Worm (Caenorhabditis elegans) whole organism, L3 larva: ENCODE measurements around the gene lin-42.

Experiments
- aly-2 ChIP-seq: fragments of 150-350 bp; optimal IDR thresholded peaks from 2 replicates; lab custom pipeline; 2014; ENCODE audit warnings: missing biosample characterization, missing genetic modification characterization
- ama-1 ChIP-seq: fragments of 150-350 bp; optimal IDR thresholded peaks from 2 replicates; lab custom pipeline; 2018
- ceh-16 ChIP-seq: sonication (generic microtip); optimal IDR thresholded peaks from 2 replicates; lab custom pipeline; 2017; ENCODE audit warnings: missing biosample characterization, missing genetic modification characterization
- ceh-28 ChIP-seq: fragments of 150-350 bp; optimal IDR thresholded peaks from 2 replicates; lab custom pipeline; 2014; ENCODE audit warnings: missing biosample characterization, missing genetic modification reagents, missing genetic modification characterization
- ceh-82 ChIP-seq: fragments of 150-350 bp; optimal IDR thresholded peaks from 2 replicates; lab custom pipeline; 2014; ENCODE audit warnings: missing biosample characterization, missing genetic modification characterization
- egl-27 ChIP-seq: sonication (generic microtip); optimal IDR thresholded peaks from 4 replicates; lab custom pipeline; 2017; ENCODE audit warnings: missing biosample characterization, missing genetic modification reagents, missing genetic modification characterization
- elt-1 ChIP-seq: fragments of 150-350 bp; optimal IDR thresholded peaks from 2 replicates; lab custom pipeline; 2014; ENCODE audit warnings: missing biosample characterization, missing genetic modification characterization
- elt-2 ChIP-seq: sonication (generic microtip); optimal IDR thresholded peaks from 2 replicates; lab custom pipeline; 2016; ENCODE audit warnings: missing genetic modification reagents, mild to moderate bottlenecking, missing genetic modification characterization, missing compliant biosample characterization
- elt-3 ChIP-seq, 3 experiments: fragments of 150-350 bp in 1 of 3; sonication (generic microtip) in 2 of 3; optimal IDR thresholded peaks; 2 replicates in 2 of 3; 4 replicates in 1 of 3; lab custom pipeline; 2014 to 2017; ENCODE audit warnings: missing biosample characterization in 3 of 3, missing genetic modification characterization in 3 of 3
- eor-1 ChIP-seq, 2 experiments: fragments of 150-350 bp; optimal IDR thresholded peaks; 2 replicates each; lab custom pipeline; 2014 to 2018; ENCODE audit warnings: missing biosample characterization in 2 of 2, missing genetic modification characterization in 2 of 2
- fkh-10 ChIP-seq: sonication (generic microtip); optimal IDR thresholded peaks from 2 replicates; lab custom pipeline; 2017; ENCODE audit warnings: missing biosample characterization, missing genetic modification reagents, missing genetic modification characterization
- fkh-2 ChIP-seq: fragments of 150-350 bp; optimal IDR thresholded peaks from 2 replicates; lab custom pipeline; 2014; ENCODE audit warnings: missing biosample characterization, missing genetic modification reagents, missing genetic modification characterization
- hmg-11 ChIP-seq: sonication (generic microtip); optimal IDR thresholded peaks from 2 replicates; lab custom pipeline; 2016; ENCODE audit warnings: missing genetic modification characterization, missing compliant biosample characterization
- jun-1 ChIP-seq: fragments of 150-350 bp; optimal IDR thresholded peaks from 2 replicates; lab custom pipeline; 2014; ENCODE audit warnings: missing biosample characterization, missing genetic modification reagents, missing genetic modification characterization
- lin-15B ChIP-seq: fragments of 150-350 bp; optimal IDR thresholded peaks from 2 replicates; lab custom pipeline; 2014; ENCODE audit warnings: missing biosample characterization, missing genetic modification characterization
- lsy-12 ChIP-seq: sonication (generic microtip); optimal IDR thresholded peaks from 2 replicates; lab custom pipeline; 2016; ENCODE audit warnings: mild to moderate bottlenecking, missing genetic modification characterization, missing compliant biosample characterization
- mdl-1 ChIP-seq: fragments of 150-350 bp; optimal IDR thresholded peaks from 2 replicates; lab custom pipeline; 2014; ENCODE audit warnings: missing biosample characterization, missing genetic modification characterization
- mml-1 ChIP-seq: fragments of 150-350 bp; sonication (generic microtip); optimal IDR thresholded peaks from 3 replicates; lab custom pipeline; 2014; ENCODE audit warnings: missing biosample characterization, missing genetic modification characterization
- nhr-12 ChIP-seq: fragments of 150-350 bp; optimal IDR thresholded peaks from 2 replicates; lab custom pipeline; 2014; ENCODE audit warnings: missing biosample characterization, missing genetic modification characterization
- nhr-23 ChIP-seq: fragments of 150-350 bp; optimal IDR thresholded peaks from 2 replicates; lab custom pipeline; 2014; ENCODE audit warnings: missing biosample characterization, missing genetic modification reagents, missing genetic modification characterization
- nhr-25 ChIP-seq: sonication (generic microtip); optimal IDR thresholded peaks from 2 replicates; lab custom pipeline; 2017; ENCODE audit warnings: missing biosample characterization, missing genetic modification characterization
- nhr-28 ChIP-seq: fragments of 150-350 bp; optimal IDR thresholded peaks from 2 replicates; lab custom pipeline; 2014; ENCODE audit warnings: missing biosample characterization, missing genetic modification characterization
- nhr-43 ChIP-seq: sonication (generic microtip); optimal IDR thresholded peaks from 2 replicates; lab custom pipeline; 2016; ENCODE audit warnings: mild to moderate bottlenecking, missing genetic modification characterization, missing compliant biosample characterization; ENCODE audit not compliant: poor library complexity, severe bottlenecking
- nhr-67 ChIP-seq: fragments of 150-350 bp; optimal IDR thresholded peaks from 2 replicates; lab custom pipeline; 2014; ENCODE audit warnings: missing biosample characterization, missing genetic modification characterization
- nhr-76 ChIP-seq: fragments of 150-350 bp; sonication (generic microtip); optimal IDR thresholded peaks from 5 replicates; lab custom pipeline; 2014; ENCODE audit warnings: missing biosample characterization, missing genetic modification characterization
- nhr-77 ChIP-seq: fragments of 150-350 bp; optimal IDR thresholded peaks from 2 replicates; lab custom pipeline; 2014; ENCODE audit warnings: missing biosample characterization, missing genetic modification characterization
- pha-4 ChIP-seq: fragments of 150-350 bp; optimal IDR thresholded peaks from 2 replicates; lab custom pipeline; 2014; ENCODE audit warnings: missing biosample characterization, missing genetic modification reagents, missing genetic modification characterization
- pqm-1 ChIP-seq: fragments of 150-350 bp; optimal IDR thresholded peaks from 2 replicates; lab custom pipeline; 2017; ENCODE audit warnings: missing biosample characterization, missing genetic modification characterization, inconsistent platforms
- sea-2 ChIP-seq: fragments of 150-350 bp; sonication (generic microtip); optimal IDR thresholded peaks from 4 replicates; lab custom pipeline; 2014; ENCODE audit warnings: missing biosample characterization, missing genetic modification reagents, missing genetic modification characterization
- skn-1 ChIP-seq: fragments of 150-350 bp; optimal IDR thresholded peaks from 2 replicates; lab custom pipeline; 2014; ENCODE audit warnings: missing biosample characterization, missing genetic modification characterization
- snpc-4 ChIP-seq: fragments of 150-350 bp; optimal IDR thresholded peaks from 2 replicates; lab custom pipeline; 2014; ENCODE audit warnings: missing biosample characterization, missing genetic modification characterization
- unc-39 ChIP-seq: sonication (generic microtip); optimal IDR thresholded peaks from 4 replicates; lab custom pipeline; 2017; ENCODE audit warnings: missing biosample characterization, missing genetic modification characterization
- unc-62 ChIP-seq: fragments of 150-350 bp; sonication (generic microtip); optimal IDR thresholded peaks from 4 replicates; lab custom pipeline; 2014; ENCODE audit warnings: missing biosample characterization, missing genetic modification reagents, missing genetic modification characterization
- zag-1 ChIP-seq: fragments of 150-350 bp; optimal IDR thresholded peaks from 2 replicates; lab custom pipeline; 2014; ENCODE audit warnings: missing biosample characterization, missing genetic modification characterization
- ztf-11 ChIP-seq: fragments of 150-350 bp; optimal IDR thresholded peaks from 2 replicates; lab custom pipeline; 2014; ENCODE audit warnings: missing biosample characterization, missing genetic modification characterization
- ztf-4 ChIP-seq: fragments of 150-350 bp; optimal IDR thresholded peaks from 2 replicates; lab custom pipeline; 2014; ENCODE audit warnings: missing biosample characterization, missing genetic modification characterization

lin-42 gene

ce11 chrII:1199987-1200386 lies 52.2 kb downstream of the lin-42 start:
- TF ChIP-seq hmg-11 (no peak), elt-3 (tag; optimal IDR thresholded peaks at IDR 0.05; lab: Kevin White, UChicago) (no peak), zag-1 (tag; lab: Kevin White, UChicago) (no peak), ceh-28 (tag; lab: Kevin White, UChicago) (no peak), egl-27 (tag; lab: Kevin White, UChicago) (no peak), elt-1 (tag; lab: Kevin White, UChicago) (no peak), nhr-28 (tag; lab: Kevin White, UChicago) (no peak), sea-2 (no peak), ceh-82 (tag; lab: Kevin White, UChicago) (no peak), aly-2 (no peak), lsy-12 (tag; lab: Kevin White, UChicago) (no peak), ztf-11 (tag; lab: Kevin White, UChicago) (no peak), nhr-12 (tag; lab: Kevin White, UChicago) (no peak)
- TF ChIP-seq, all 47 proteins: peak for 0

DNA sequence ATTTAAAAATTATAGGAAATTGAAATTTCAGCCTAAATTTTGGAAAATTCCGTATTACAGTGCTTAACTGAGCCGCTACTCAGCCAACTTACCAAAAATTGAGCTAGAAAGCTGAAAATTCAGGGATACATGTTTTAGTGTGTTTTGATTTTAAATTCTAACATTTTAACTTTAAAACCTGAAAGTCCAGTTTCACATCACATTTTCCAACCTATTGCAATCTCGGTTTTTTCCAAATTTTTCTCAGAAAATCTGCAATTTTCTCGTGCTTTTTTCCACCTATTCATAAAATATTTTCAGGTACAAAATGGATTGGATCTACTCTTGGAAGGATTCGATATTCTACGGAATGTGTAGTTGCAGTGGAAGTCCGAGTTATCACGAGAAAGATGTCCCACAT lies 55.1 kb downstream of the lin-42 start, which contains the start of gene F53A10.2:
TSS of gene F53A10.2 (plus strand) at position 301 of the 400 bp plus-strand sequence.
- TF ChIP-seq nhr-43 (tag; lab: Kevin White, UChicago): no peak
- TF ChIP-seq nhr-77: no peak
- no peak for TF ChIP-seq unc-62 (GFP tag; lab: Kevin White, UChicago)
- no peak for TF ChIP-seq pqm-1 (tag; lab: Kevin White, UChicago)
- no peak for TF ChIP-seq mdl-1 (tag; lab: Kevin White, UChicago)
- no peak for TF ChIP-seq nhr-28 (tag; lab: Kevin White, UChicago)

DNA sequence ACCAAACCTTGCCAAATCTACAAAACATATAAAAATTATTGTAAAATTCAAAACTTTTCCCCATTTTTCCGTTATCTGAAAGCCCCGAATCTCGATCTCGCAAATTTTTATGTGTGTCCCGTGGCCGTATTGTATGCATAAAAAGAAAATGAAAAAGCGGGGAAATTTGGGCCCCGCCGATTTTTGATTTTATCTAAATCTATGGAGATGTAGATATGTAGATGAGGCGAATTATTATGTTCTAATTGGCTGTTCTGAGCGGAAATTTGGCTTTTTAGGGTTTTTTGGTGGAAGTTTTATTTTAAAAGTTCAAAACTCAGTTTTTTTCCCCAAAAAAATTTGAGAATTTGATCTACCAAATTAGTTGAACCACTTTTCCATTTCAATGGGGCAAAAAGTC lies 56.0 kb downstream of the lin-42 start:
- TF ChIP-seq skn-1 (tag; lab: Kevin White, UChicago) (no peak), fkh-10 (GFP tag; lab: Kevin White, UChicago) (no peak), elt-2 (tag; lab: Kevin White, UChicago) (no peak), fkh-2 (tag; lab: Kevin White, UChicago) (no peak), nhr-77 (no peak), ama-1 (lab: Kevin White, UChicago) (no peak), ceh-16 (no peak), pha-4 (tag; lab: Kevin White, UChicago) (no peak), ztf-4 (tag; lab: Kevin White, UChicago) (no peak)

DNA sequence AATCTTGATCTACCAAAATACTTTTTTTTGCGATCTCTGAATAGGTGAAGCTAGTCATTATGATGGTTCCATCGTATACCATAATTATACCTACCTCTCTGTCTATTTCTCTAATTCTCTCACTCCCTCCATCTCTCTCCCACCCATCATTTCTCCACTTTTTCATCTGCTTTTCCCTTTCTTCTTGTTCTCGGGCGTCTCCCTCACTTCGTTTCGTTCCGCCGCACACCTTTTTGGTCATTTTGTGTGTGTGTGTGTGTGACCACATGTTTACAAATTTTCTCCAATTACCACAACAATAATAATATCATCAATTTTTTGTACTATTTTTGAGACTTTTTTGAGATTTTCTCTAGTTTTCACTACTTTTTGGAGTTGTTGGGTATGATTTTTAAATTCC lies 60.3 kb downstream of the lin-42 start:
- no peak for TF ChIP-seq aly-2
- no peak for TF ChIP-seq mml-1 (tag; lab: Kevin White, UChicago)
- no peak for TF ChIP-seq elt-1 (tag; lab: Kevin White, UChicago)
- no peak for TF ChIP-seq nhr-28 (tag; lab: Kevin White, UChicago)
- TF ChIP-seq unc-62 (GFP tag; lab: Kevin White, UChicago): no peak
- TF ChIP-seq pha-4 (tag; lab: Kevin White, UChicago): no peak
- TF ChIP-seq ztf-11 (tag; lab: Kevin White, UChicago): no peak
- TF ChIP-seq nhr-67: no peak
- no peak for TF ChIP-seq lin-15B
- TF ChIP-seq nhr-25 (tag; lab: Kevin White, UChicago): no peak
- no peak for TF ChIP-seq jun-1 (tag; lab: Kevin White, UChicago)
- TF ChIP-seq pqm-1 (tag; lab: Kevin White, UChicago): no peak
- no peak for TF ChIP-seq snpc-4 (tag; lab: Kevin White, UChicago)
- TF ChIP-seq nhr-76 (tag; lab: Kevin White, UChicago): no peak
- no peak for TF ChIP-seq unc-39
- no peak for TF ChIP-seq skn-1 (tag; lab: Kevin White, UChicago)
- no peak for TF ChIP-seq egl-27 (tag; lab: Kevin White, UChicago)
- no peak for TF ChIP-seq zag-1 (tag; lab: Kevin White, UChicago)
- no peak for TF ChIP-seq fkh-2 (tag; lab: Kevin White, UChicago)
- TF ChIP-seq eor-1 (tag; optimal IDR thresholded peaks at IDR 0.05; lab: Kevin White, UChicago): no peak

DNA sequence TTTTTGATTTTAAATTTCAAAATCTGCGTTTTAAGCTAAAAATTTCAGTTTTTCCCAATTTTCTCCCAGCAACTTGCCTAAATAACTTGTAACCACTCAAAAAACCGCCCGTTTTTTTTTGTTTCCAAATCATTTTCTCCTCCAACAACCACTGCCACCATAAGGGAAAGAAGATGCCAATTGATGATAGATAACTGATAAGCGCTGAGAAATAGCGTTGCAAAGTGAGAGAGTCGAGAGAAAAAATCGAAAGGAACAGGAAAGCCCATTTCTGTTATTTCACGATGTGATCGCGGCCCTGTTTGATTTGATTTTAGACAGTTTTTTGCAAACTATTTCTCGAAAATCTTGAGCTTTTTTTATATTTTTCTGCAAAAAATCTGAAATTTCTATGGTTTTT lies 62.5 kb downstream of the lin-42 start:
- TF ChIP-seq nhr-23 (tag; lab: Kevin White, UChicago) (no peak), elt-2 (tag; lab: Kevin White, UChicago) (peak; percentile 51)
- TF ChIP-seq, all 47 proteins: peak for 1
